Worm (Caenorhabditis elegans): ENCODE measurements around the gene T23B5.6.
A peak's percentile ranks its signal among the peaks of the same experiment; 100 is the strongest.
"Not testable (repeated sequence)": the region's sequence is repeated elsewhere in the genome, so short reads cannot be mapped to it uniquely, and the experiment has no call there.

Gene T23B5.6

DNA sequence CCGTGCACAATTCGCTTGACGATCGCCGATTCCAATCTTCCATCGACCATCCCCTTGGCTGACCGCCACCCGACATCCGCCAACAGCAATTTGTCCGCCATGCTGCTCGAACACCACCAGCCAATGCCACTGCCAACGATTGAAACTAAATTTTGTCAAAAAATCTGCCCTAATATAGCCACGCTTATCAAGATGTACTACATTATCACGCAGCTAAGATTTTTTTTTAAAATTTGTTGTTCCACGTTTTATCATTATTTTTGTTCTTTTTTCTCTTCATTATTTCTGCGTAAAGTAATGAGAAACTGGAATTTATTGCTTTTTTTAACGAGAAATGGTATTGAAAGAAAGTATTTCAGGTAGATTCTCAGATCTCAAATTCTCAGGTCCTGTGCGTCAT is 37.7 kb downstream of the T23B5.6 start, which contains the start of gene C26H9A.3:
Gene C26H9A.3, minus strand, starts transcription at position 101 of the 400 bp plus-strand sequence.
- TF ChIP-seq zag-1, nhr-25, sem-4 (tag; optimal IDR thresholded peaks at IDR 0.05): not testable (repeated sequence)

DNA sequence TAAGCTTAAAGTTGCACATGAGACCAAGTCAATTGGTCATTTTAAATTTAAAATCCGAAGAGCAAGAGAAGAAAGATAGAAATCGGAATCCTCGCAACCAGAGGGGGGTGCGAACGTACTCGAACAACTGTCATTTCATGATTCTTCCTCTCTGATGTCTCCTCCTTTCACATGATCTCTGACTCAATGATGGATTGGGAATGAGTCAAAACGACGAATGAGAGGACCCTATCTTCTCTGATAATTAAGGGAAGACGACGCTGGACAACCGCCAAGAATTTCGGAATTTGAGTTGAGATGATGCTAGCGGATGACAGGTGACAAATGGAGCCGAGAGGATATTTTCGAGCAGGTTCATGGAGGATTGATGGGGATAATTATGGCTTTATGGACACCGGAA is 39.7 kb downstream of the T23B5.6 start:
- TF ChIP-seq mbf-1 (tag; optimal IDR thresholded peaks at IDR 0.05) (no peak), nhr-77 (tag; optimal IDR thresholded peaks at IDR 0.05) (no peak), nhr-129 (tag; optimal IDR thresholded peaks at IDR 0.05) (peak; percentile 62), ceh-16 (tag; optimal IDR thresholded peaks at IDR 0.05) (no peak), ama-1 (optimal IDR thresholded peaks at IDR 0.05) (no peak), sma-9 (GFP tag; optimal IDR thresholded peaks at IDR 0.05) (peak; percentile 52), sma-9 (tag; optimal IDR thresholded peaks at IDR 0.05) (no peak), blmp-1 (tag; optimal IDR thresholded peaks at IDR 0.05; ENCODE audit: insufficient read depth) (no peak), elt-3 (tag; optimal IDR thresholded peaks at IDR 0.05) (no peak), zag-1 (tag; optimal IDR thresholded peaks at IDR 0.05) (no peak), unc-62 (GFP tag; optimal IDR thresholded peaks at IDR 0.05) (no peak), gmeb-1 (tag; optimal IDR thresholded peaks at IDR 0.05) (no peak), Y55F3AM.14 (GFP tag; optimal IDR thresholded peaks at IDR 0.05) (no peak), ztf-4 (tag; optimal IDR thresholded peaks at IDR 0.05) (no peak), lin-13 (GFP tag; optimal IDR thresholded peaks at IDR 0.05) (no peak), nhr-6 (tag; optimal IDR thresholded peaks at IDR 0.05) (no peak), F13H6.1 (tag; optimal IDR thresholded peaks at IDR 0.05) (peak; percentile 88), mab-5 (tag; optimal IDR thresholded peaks at IDR 0.05) (peak; percentile 66), sem-4 (tag; optimal IDR thresholded peaks at IDR 0.05) (no peak), C34F6.9 (tag; optimal IDR thresholded peaks at IDR 0.05) (peak; percentile 52), fos-1 (tag; optimal IDR thresholded peaks at IDR 0.05) (no peak), nhr-23 (tag; optimal IDR thresholded peaks at IDR 0.05) (no peak), alr-1 (tag; optimal IDR thresholded peaks at IDR 0.05) (no peak), snpc-4 (tag; optimal IDR thresholded peaks at IDR 0.05) (no peak), ZK546.5 (tag; optimal IDR thresholded peaks at IDR 0.05) (no peak), lsy-2 (tag; optimal IDR thresholded peaks at IDR 0.05) (peak in 1 of 2 experiments; percentile 42), nhr-21 (tag; optimal IDR thresholded peaks at IDR 0.05) (no peak), ztf-11 (tag; optimal IDR thresholded peaks at IDR 0.05) (no peak), nhr-237 (tag; optimal IDR thresholded peaks at IDR 0.05) (no peak), lin-39 (tag; optimal IDR thresholded peaks at IDR 0.05) (peak; percentile 44), egl-27 (tag; optimal IDR thresholded peaks at IDR 0.05) (no peak)

DNA sequence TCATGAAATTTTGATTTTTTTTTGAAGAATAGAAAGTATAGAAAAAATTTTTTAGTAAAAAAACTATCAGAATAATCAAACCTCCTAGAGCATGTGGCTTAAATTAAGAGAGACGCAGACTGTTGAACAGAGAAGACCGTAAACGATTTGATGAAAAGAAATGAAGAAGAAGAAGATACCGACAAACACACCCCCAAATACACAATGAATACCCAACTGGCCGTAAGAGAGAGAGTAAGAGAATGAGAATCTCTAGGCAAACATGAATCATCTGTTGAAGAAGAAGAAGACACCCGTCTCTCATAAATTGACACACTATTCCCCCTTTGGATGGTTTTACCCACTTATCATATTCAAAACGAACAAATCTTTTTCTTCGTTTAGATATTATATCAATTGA is 43.2 kb downstream of the T23B5.6 start:
- TF ChIP-seq crh-2 (tag; optimal IDR thresholded peaks at IDR 0.05) (no peak), zag-1 (tag; optimal IDR thresholded peaks at IDR 0.05) (no peak), ztf-1 (GFP tag; conservative IDR thresholded peaks at IDR 0.05) (no peak), mab-5 (tag; optimal IDR thresholded peaks at IDR 0.05) (peak; percentile 44), gmeb-1 (tag; optimal IDR thresholded peaks at IDR 0.05) (peak; percentile 32), nhr-11 (tag; optimal IDR thresholded peaks at IDR 0.05) (no peak), ztf-11 (tag; optimal IDR thresholded peaks at IDR 0.05) (no peak), nhr-25 (tag; optimal IDR thresholded peaks at IDR 0.05) (peak; percentile 48), ztf-4 (tag; optimal IDR thresholded peaks at IDR 0.05) (no peak), fos-1 (tag; optimal IDR thresholded peaks at IDR 0.05) (peak; percentile 87), sma-3 (GFP tag; optimal IDR thresholded peaks at IDR 0.05) (peak; percentile 9), blmp-1 (tag; optimal IDR thresholded peaks at IDR 0.05; ENCODE audit: insufficient read depth) (peak; percentile 35), unc-62 (GFP tag; optimal IDR thresholded peaks at IDR 0.05) (no peak)

DNA sequence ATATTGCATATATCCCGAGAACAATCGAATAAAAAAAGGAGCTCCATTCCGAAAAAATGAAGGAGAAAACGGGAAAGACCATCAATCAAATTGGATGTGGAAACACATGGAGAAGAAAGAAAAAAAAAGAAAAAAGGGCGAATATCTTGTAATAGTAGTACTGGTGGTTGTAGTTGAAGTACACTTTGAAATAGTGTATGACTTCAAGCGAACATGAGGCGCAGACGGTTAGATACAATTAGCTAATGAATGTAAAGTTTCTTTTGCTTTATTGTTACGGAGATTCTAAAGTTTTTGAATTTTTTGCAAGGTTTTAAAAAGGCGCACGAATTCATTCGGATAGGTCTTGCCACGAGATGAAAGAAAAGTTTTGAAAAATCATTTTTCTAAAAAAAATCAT is 44.6 kb downstream of the T23B5.6 start:
- no peak for TF ChIP-seq ztf-1 (GFP tag; conservative IDR thresholded peaks at IDR 0.05)
- no peak for TF ChIP-seq fos-1 (tag; optimal IDR thresholded peaks at IDR 0.05)
- no peak for TF ChIP-seq nhr-12 (tag; optimal IDR thresholded peaks at IDR 0.05)
- no peak for TF ChIP-seq ZK546.5 (tag; optimal IDR thresholded peaks at IDR 0.05)
- no peak for TF ChIP-seq ceh-82 (tag; optimal IDR thresholded peaks at IDR 0.05)
- TF ChIP-seq unc-39 (tag; optimal IDR thresholded peaks at IDR 0.05) = no peak
- no peak for TF ChIP-seq aly-2 (tag; optimal IDR thresholded peaks at IDR 0.05)
- no peak for TF ChIP-seq lin-11 (tag; optimal IDR thresholded peaks at IDR 0.05)
- TF ChIP-seq sem-4 (tag; optimal IDR thresholded peaks at IDR 0.05) = peak; percentile 0
- peak; percentile 24 for TF ChIP-seq mab-5 (tag; optimal IDR thresholded peaks at IDR 0.05)
- TF ChIP-seq nhr-10 (tag; optimal IDR thresholded peaks at IDR 0.05) = no peak
- TF ChIP-seq lsy-2 (tag; optimal IDR thresholded peaks at IDR 0.05) = no peak
- no peak for TF ChIP-seq sma-9 (GFP tag; optimal IDR thresholded peaks at IDR 0.05)
- no peak for TF ChIP-seq sma-9 (tag; optimal IDR thresholded peaks at IDR 0.05)
- no peak for TF ChIP-seq lin-13 (GFP tag; optimal IDR thresholded peaks at IDR 0.05)
- TF ChIP-seq unc-55 (GFP tag; optimal IDR thresholded peaks at IDR 0.05) = peak; percentile 10
- TF ChIP-seq nhr-25 (tag; optimal IDR thresholded peaks at IDR 0.05) = peak; percentile 9
- no peak for TF ChIP-seq zag-1 (tag; optimal IDR thresholded peaks at IDR 0.05)
- peak; percentile 36 for TF ChIP-seq C34F6.9 (tag; optimal IDR thresholded peaks at IDR 0.05)
- no peak for TF ChIP-seq Y55F3AM.14 (GFP tag; optimal IDR thresholded peaks at IDR 0.05)
- TF ChIP-seq nhr-77 (tag; optimal IDR thresholded peaks at IDR 0.05) = no peak
- TF ChIP-seq ztf-4 (tag; optimal IDR thresholded peaks at IDR 0.05) = no peak
- no peak for TF ChIP-seq unc-62 (GFP tag; optimal IDR thresholded peaks at IDR 0.05)
- no peak for TF ChIP-seq elt-3 (tag; optimal IDR thresholded peaks at IDR 0.05)
- TF ChIP-seq alr-1 (tag; optimal IDR thresholded peaks at IDR 0.05) = no peak
